Worm (Caenorhabditis elegans) whole organism, young adult: ENCODE measurements around the gene F20B10.3.
"Not testable (repeated sequence)": the region's sequence is repeated elsewhere in the genome, so short reads cannot be mapped to it uniquely, and the experiment has no call there.

Experiments
- C06A6.2 ChIP-seq: fragments of 200-800 bp; sonication (Bioruptor generic); conservative IDR thresholded peaks from 2 replicates; pipeline ENCODE4 v1.3.6; 2022; ENCODE audit warnings: missing genetic modification characterization, missing compliant biosample characterization
- F57A8.1 ChIP-seq: fragments of 200-800 bp; sonication (Bioruptor generic); optimal IDR thresholded peaks from 2 replicates; lab custom pipeline; 2018; ENCODE audit warnings: mild to moderate bottlenecking, missing genetic modification characterization, moderate library complexity, missing compliant biosample characterization
- T07F8.4 ChIP-seq: sonication (generic microtip); optimal IDR thresholded peaks from 2 replicates; lab custom pipeline; 2016; ENCODE audit warnings: mild to moderate bottlenecking, missing genetic modification characterization, moderate library complexity, missing compliant biosample characterization
- Y79H2A.3 ChIP-seq: fragments of 200-800 bp; sonication (Bioruptor generic); conservative IDR thresholded peaks from 2 replicates; pipeline ENCODE4 v1.3.6; 2022; ENCODE audit warnings: missing genetic modification reagents, missing genetic modification characterization, missing compliant biosample characterization
- akir-1 ChIP-seq: fragments of 200-800 bp; sonication (Bioruptor generic); optimal IDR thresholded peaks from 2 replicates; lab custom pipeline; 2018; ENCODE audit warnings: mild to moderate bottlenecking, missing genetic modification characterization, moderate library complexity, missing compliant biosample characterization
- aptf-2 ChIP-seq: fragments of 200-800 bp; sonication (Bioruptor generic); conservative IDR thresholded peaks from 2 replicates; pipeline ENCODE4 v1.3.6; 2022; ENCODE audit warnings: missing genetic modification reagents, missing genetic modification characterization, missing compliant biosample characterization
- athp-1 ChIP-seq: sonication (generic microtip); optimal IDR thresholded peaks from 2 replicates; lab custom pipeline; 2017; ENCODE audit warnings: mild to moderate bottlenecking, missing genetic modification characterization, missing compliant biosample characterization
- ceh-40 ChIP-seq: fragments of 200-800 bp; sonication (Bioruptor generic); IDR thresholded peaks from 2 replicates; pipeline ENCODE4 v1.3.6; 2022; ENCODE audit warnings: missing genetic modification characterization, missing compliant biosample characterization
- ceh-79 ChIP-seq: sonication (generic microtip); optimal IDR thresholded peaks from 2 replicates; lab custom pipeline; 2017; ENCODE audit warnings: mild to moderate bottlenecking, missing genetic modification characterization, missing compliant biosample characterization
- dpff-1 ChIP-seq: sonication (generic microtip); optimal IDR thresholded peaks from 2 replicates; lab custom pipeline; 2017; ENCODE audit warnings: mild to moderate bottlenecking, missing genetic modification characterization, missing compliant biosample characterization
- ekl-4 ChIP-seq: fragments of 200-800 bp; sonication (Bioruptor generic); IDR thresholded peaks from 2 replicates; pipeline ENCODE4 v1.3.6; 2022; ENCODE audit warnings: missing genetic modification reagents, missing genetic modification characterization, missing compliant biosample characterization
- gei-17 ChIP-seq: fragments of 200-800 bp; sonication (Bioruptor generic); optimal IDR thresholded peaks from 2 replicates; lab custom pipeline; 2018; ENCODE audit warnings: mild to moderate bottlenecking, missing genetic modification characterization, missing compliant biosample characterization
- him-1 ChIP-seq: sonication (generic microtip); optimal IDR thresholded peaks from 2 replicates; lab custom pipeline; 2016; ENCODE audit warnings: missing genotype, missing genetic modification reagents, missing genetic modification characterization, missing compliant biosample characterization
- hlh-26 ChIP-seq: fragments of 200-800 bp; sonication (Bioruptor generic); conservative IDR thresholded peaks from 2 replicates; pipeline ENCODE4 v1.3.6; 2022; ENCODE audit warnings: missing genetic modification reagents, missing genetic modification characterization, missing compliant biosample characterization
- hmg-20 ChIP-seq: fragments of 200-800 bp; sonication (Bioruptor generic); IDR thresholded peaks from 2 replicates; pipeline ENCODE4 v1.3.6; 2022; ENCODE audit warnings: missing genetic modification reagents, missing genetic modification characterization, missing compliant biosample characterization
- hrde-1 ChIP-seq: sonication (generic microtip); optimal IDR thresholded peaks from 2 replicates; lab custom pipeline; 2016; ENCODE audit warnings: missing genetic modification characterization, mild to moderate bottlenecking, missing compliant biosample characterization, moderate library complexity, missing genotype, missing genetic modification reagents, borderline replicate concordance
- lag-1 ChIP-seq: fragments of 200-800 bp; sonication (Bioruptor generic); IDR thresholded peaks from 2 replicates; pipeline ENCODE4 v1.3.6; 2022; ENCODE audit warnings: missing genetic modification reagents, missing genetic modification characterization, missing compliant biosample characterization
- lin-26 ChIP-seq: fragments of 200-800 bp; sonication (Bioruptor generic); IDR thresholded peaks from 2 replicates; pipeline ENCODE4 v1.3.6; 2022; ENCODE audit warnings: missing genetic modification reagents, missing genetic modification characterization, missing compliant biosample characterization
- lin-54 ChIP-seq: fragments of 200-800 bp; sonication (Bioruptor generic); optimal IDR thresholded peaks from 2 replicates; lab custom pipeline; 2018; ENCODE audit warnings: mild to moderate bottlenecking, missing genetic modification characterization, missing compliant biosample characterization
- lir-1 ChIP-seq: fragments of 200-800 bp; sonication (Bioruptor generic); conservative IDR thresholded peaks from 2 replicates; pipeline ENCODE4 v1.3.6; 2022; ENCODE audit warnings: missing genetic modification reagents, missing genetic modification characterization, missing compliant biosample characterization
- lsl-1 ChIP-seq: fragments of 200-800 bp; sonication (Bioruptor generic); optimal IDR thresholded peaks from 2 replicates; lab custom pipeline; 2018; ENCODE audit warnings: mild to moderate bottlenecking, missing genetic modification characterization, moderate library complexity, missing compliant biosample characterization
- nhr-80 ChIP-seq: sonication (generic microtip); optimal IDR thresholded peaks from 2 replicates; lab custom pipeline; 2016; ENCODE audit warnings: missing genetic modification characterization, missing compliant biosample characterization
- pha-4 ChIP-seq: fragments of 150-350 bp; sonication (generic microtip); optimal IDR thresholded peaks from 2 replicates; lab custom pipeline; 2014; ENCODE audit warnings: missing biosample characterization, missing genetic modification reagents, missing genetic modification characterization
- rcor-1 ChIP-seq: fragments of 200-800 bp; sonication (Bioruptor generic); IDR thresholded peaks from 2 replicates; pipeline ENCODE4 v1.3.6; 2022; ENCODE audit warnings: missing genetic modification reagents, missing genetic modification characterization, missing compliant biosample characterization
- repo-1 ChIP-seq: sonication (generic microtip); optimal IDR thresholded peaks from 2 replicates; lab custom pipeline; 2017; ENCODE audit warnings: mild to moderate bottlenecking, missing genetic modification characterization, missing compliant biosample characterization
- sdz-38 ChIP-seq: sonication (generic microtip); optimal IDR thresholded peaks from 2 replicates; lab custom pipeline; 2016; ENCODE audit warnings: missing genotype, missing genetic modification characterization, missing compliant biosample characterization
- sea-2 ChIP-seq: fragments of 200-800 bp; sonication (Bioruptor generic); IDR thresholded peaks from 2 replicates; pipeline ENCODE4 v1.3.6; 2022; ENCODE audit warnings: missing genetic modification characterization, missing compliant biosample characterization
- snpc-4 ChIP-seq, 5 experiments: fragments of 150-350 bp in 1 of 5; sonication (generic microtip) in 4 of 5; optimal IDR thresholded peaks; 2 replicates each; lab custom pipeline; 2014 to 2018; ENCODE audit warnings: missing genetic modification characterization in 5 of 5, missing biosample characterization in 3 of 5, antibody characterized with exemption in 2 of 5, mild to moderate bottlenecking in 2 of 5, missing compliant biosample characterization in 2 of 5, missing genotype in 2 of 5, moderate library complexity in 2 of 5, missing genetic modification reagents in 1 of 5
- somi-1 ChIP-seq: fragments of 200-800 bp; sonication (Bioruptor generic); optimal IDR thresholded peaks from 2 replicates; lab custom pipeline; 2018; ENCODE audit warnings: mild to moderate bottlenecking, missing genetic modification characterization, missing compliant biosample characterization
- tlf-1 ChIP-seq: fragments of 200-800 bp; sonication (Bioruptor generic); optimal IDR thresholded peaks from 2 replicates; lab custom pipeline; 2018; ENCODE audit warnings: mild to moderate bottlenecking, missing genetic modification characterization, missing compliant biosample characterization
- zfh-2 ChIP-seq: fragments of 200-800 bp; sonication (Bioruptor generic); conservative IDR thresholded peaks from 2 replicates; pipeline ENCODE4 v1.3.6; 2022; ENCODE audit warnings: missing genetic modification reagents, missing genetic modification characterization, missing compliant biosample characterization

The F20B10.3 gene

DNA sequence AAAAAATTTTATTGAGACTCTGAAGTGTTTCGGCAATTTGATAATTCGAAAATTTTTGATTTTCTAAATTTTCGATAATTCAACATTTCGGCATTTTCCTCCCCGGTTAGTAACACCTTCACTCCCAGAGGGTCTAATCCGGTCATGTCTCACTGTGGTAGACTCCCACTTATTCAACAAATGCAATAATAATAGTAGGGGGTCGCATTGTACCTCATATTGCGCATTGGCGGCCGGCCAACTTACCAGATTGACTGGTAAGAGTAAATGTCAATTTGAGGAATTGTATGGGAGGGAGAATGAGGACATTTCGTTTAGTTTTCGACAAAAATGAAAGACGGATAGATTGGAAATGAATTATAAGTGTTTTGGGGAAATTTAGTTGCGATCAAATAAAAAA lies 34.3 kb upstream of the F20B10.3 start:
- TF ChIP-seq lir-1 (no peak), T07F8.4 (tag; lab: Kevin White, UChicago) (no peak), lsl-1 (GFP tag; lab: Kevin White, UChicago) (no peak), nhr-80 (no peak)

DNA sequence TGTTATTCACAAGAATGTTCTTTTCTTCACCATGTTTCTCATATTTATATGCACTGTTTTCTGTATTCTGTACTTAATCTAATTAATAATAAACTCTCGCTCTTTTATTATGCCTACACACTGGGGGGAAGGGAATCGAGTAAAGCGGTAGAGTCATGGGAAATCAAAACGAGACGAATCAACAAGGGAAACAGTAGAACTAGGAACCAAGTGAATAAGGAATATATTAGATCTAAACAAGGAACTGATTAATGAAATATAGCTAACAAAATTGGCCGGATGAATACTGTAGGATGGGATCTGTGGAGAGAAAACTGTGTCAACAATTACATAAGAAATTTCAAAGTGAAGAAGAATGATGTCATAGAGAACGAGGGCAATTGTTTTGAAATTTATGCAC lies 33.1 kb upstream of the F20B10.3 start:
- TF ChIP-seq ceh-79 (tag; lab: Kevin White, UChicago) (no peak), lsl-1 (GFP tag; lab: Kevin White, UChicago) (peak; percentile 1), sea-2 (GFP tag; lab: Robert Waterston, UW) (no peak), him-1 (peak; percentile 99), hrde-1 (tag; lab: Kevin White, UChicago) (peak; percentile 23), dpff-1 (no peak)

ce11 chrIV:12138093-12138492 lies 30.0 kb upstream of the F20B10.3 start, which contains the start of gene B0001.4:
Gene B0001.4, minus strand, starts transcription at chrIV:12138193.
- not testable (repeated sequence) for TF ChIP-seq F57A8.1 (GFP tag; lab: Kevin White, UChicago); C06A6.2 (GFP tag; lab: Robert Waterston, UW); pha-4 (tag; lab: Kevin White, UChicago)

DNA sequence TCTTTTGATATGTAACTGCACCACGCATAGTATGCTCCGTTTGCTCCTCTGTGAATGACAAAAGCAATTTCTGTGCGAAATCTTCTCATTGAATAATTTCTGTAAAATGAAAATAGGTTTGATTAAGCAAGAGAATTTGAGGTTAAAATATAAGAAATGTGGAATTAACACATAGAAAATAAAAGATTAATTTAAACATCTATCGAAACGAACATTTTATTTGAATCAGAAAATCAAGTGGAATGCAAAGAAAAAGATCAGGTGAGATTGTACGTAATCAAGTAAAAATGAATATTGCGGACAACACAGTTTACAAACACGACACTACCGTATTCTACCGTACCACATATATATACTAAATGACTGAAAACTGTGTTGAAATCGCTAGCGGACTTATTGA lies 27.1 kb upstream of the F20B10.3 start, which contains the start of gene B0001.8:
Gene B0001.8 (minus strand): TSS at position 101 of the 400 bp plus-strand sequence.
- TF ChIP-seq zfh-2 (GFP tag; lab: Robert Waterston, UW) (no peak), ceh-40 (GFP tag; lab: Robert Waterston, UW) (no peak), Y79H2A.3 (GFP tag; lab: Robert Waterston, UW) (0 out of 2 replicates have a peak, but pooled peaks have one; percentile 41)

ce11 chrIV:12143231-12143630 lies 24.8 kb upstream of the F20B10.3 start, which contains the start of gene B0001.5:
Gene B0001.5, minus strand, starts transcription at chrIV:12143331.
- TF ChIP-seq rcor-1 (GFP tag; lab: Robert Waterston, UW) (no peak), lag-1 (GFP tag; lab: Robert Waterston, UW) (no peak), lin-26 (GFP tag; lab: Robert Waterston, UW) (no peak), snpc-4 (GFP tag; optimal IDR thresholded peaks at IDR 0.05; lab: Kevin White, UChicago) (no peak), snpc-4 (tag; optimal IDR thresholded peaks at IDR 0.05; lab: Kevin White, UChicago) (no peak), tlf-1 (no peak), repo-1 (tag; lab: Kevin White, UChicago) (no peak), sdz-38 (tag; lab: Kevin White, UChicago) (no peak), akir-1 (GFP tag; lab: Kevin White, UChicago) (no peak), aptf-2 (GFP tag; lab: Robert Waterston, UW) (no peak), ekl-4 (GFP tag; lab: Robert Waterston, UW) (no peak), somi-1 (GFP tag; lab: Kevin White, UChicago) (no peak), hlh-26 (no peak), gei-17 (GFP tag; lab: Kevin White, UChicago) (no peak), lin-54 (no peak), athp-1 (tag; lab: Kevin White, UChicago) (no peak), dpff-1 (no peak), pha-4 (tag; lab: Kevin White, UChicago) (no peak), hmg-20 (GFP tag; lab: Robert Waterston, UW) (no peak)
